Fruit fly (Drosophila melanogaster) whole organism, prepupa: Measurements from ENCODE around the gene Top3beta.
A peak's percentile ranks its signal among the peaks of the same experiment; 100 is the strongest.

Experiments used
- Blimp-1 ChIP-seq: fragments of 200-800 bp; sonication (Bioruptor generic); optimal IDR thresholded peaks from 3 replicates; lab custom pipeline; 2017; ENCODE audit warnings: missing biosample characterization, missing genetic modification characterization, mild to moderate bottlenecking, moderate library complexity, missing genetic modification reagents
- CG10669 ChIP-seq: fragments of 200-800 bp; sonication (Bioruptor generic); optimal IDR thresholded peaks from 3 replicates; lab custom pipeline; 2018; ENCODE audit warnings: missing biosample characterization, mild to moderate bottlenecking, missing genetic modification characterization, moderate library complexity
- CG11294 ChIP-seq: fragments of 200-800 bp; sonication (Bioruptor generic); IDR thresholded peaks from 2 replicates; pipeline ENCODE4 v1.3.6; 2022; ENCODE audit warnings: missing biosample characterization, missing genetic modification characterization
- CG11762 ChIP-seq: fragments of 200-800 bp; sonication (Bioruptor generic); optimal IDR thresholded peaks from 3 replicates; lab custom pipeline; 2016; ENCODE audit warnings: missing biosample characterization, missing genetic modification characterization; ENCODE audit not compliant: insufficient read depth
- CG11902 ChIP-seq: fragments of 200-800 bp; sonication (Bioruptor generic); optimal IDR thresholded peaks from 3 replicates; lab custom pipeline; 2016; ENCODE audit warnings: missing biosample characterization, missing genetic modification characterization
- CG15336 ChIP-seq: fragments of 200-800 bp; sonication (Bioruptor generic); IDR thresholded peaks from 2 replicates; pipeline ENCODE4 v1.3.6; 2022; ENCODE audit warnings: missing biosample characterization, missing genetic modification characterization
- CG1621 ChIP-seq: fragments of 200-800 bp; sonication (Bioruptor generic); optimal IDR thresholded peaks from 3 replicates; lab custom pipeline; 2018; ENCODE audit warnings: missing biosample characterization, mild to moderate bottlenecking, missing genetic modification characterization
- CG3032 ChIP-seq: fragments of 200-800 bp; optimal IDR thresholded peaks from 2 replicates; lab custom pipeline; 2019; ENCODE audit warnings: missing biosample characterization, mild to moderate bottlenecking, missing genetic modification characterization, moderate library complexity
- CG31627 ChIP-seq: fragments of 200-800 bp; sonication (Bioruptor generic); optimal IDR thresholded peaks from 3 replicates; lab custom pipeline; 2016; ENCODE audit warnings: missing biosample characterization, missing genetic modification characterization
- CG32006 ChIP-seq: fragments of 200-800 bp; sonication (Bioruptor generic); optimal IDR thresholded peaks from 3 replicates; lab custom pipeline; 2017; ENCODE audit warnings: missing biosample characterization, mild to moderate bottlenecking, missing genetic modification characterization
- CG34406 ChIP-seq: fragments of 200-800 bp; sonication (Bioruptor generic); optimal IDR thresholded peaks from 3 replicates; lab custom pipeline; 2016; ENCODE audit warnings: missing biosample characterization, missing genetic modification characterization
- CG3919 ChIP-seq: fragments of 200-800 bp; sonication (Bioruptor generic); optimal IDR thresholded peaks from 3 replicates; lab custom pipeline; 2016; ENCODE audit warnings: missing biosample characterization, missing genetic modification characterization
- CG4318 ChIP-seq: fragments of 200-800 bp; sonication (Bioruptor generic); optimal IDR thresholded peaks from 3 replicates; lab custom pipeline; 2017; ENCODE audit warnings: missing biosample characterization, mild to moderate bottlenecking, missing genetic modification characterization
- CG6163 ChIP-seq: fragments of 200-800 bp; sonication (Bioruptor generic); IDR thresholded peaks from 3 replicates; pipeline ENCODE4 v1.3.6; 2022; ENCODE audit warnings: missing biosample characterization, missing genetic modification characterization
- CG6276 ChIP-seq: fragments of 200-800 bp; sonication (Bioruptor generic); optimal IDR thresholded peaks from 2 replicates; lab custom pipeline; 2017; ENCODE audit warnings: missing biosample characterization, mild to moderate bottlenecking, missing genetic modification characterization
- CG6792 ChIP-seq: fragments of 200-800 bp; sonication (Bioruptor generic); optimal IDR thresholded peaks from 3 replicates; lab custom pipeline; 2016; ENCODE audit warnings: missing biosample characterization, missing genetic modification characterization
- CG7368 ChIP-seq: fragments of 200-800 bp; sonication (Bioruptor generic); optimal IDR thresholded peaks from 3 replicates; lab custom pipeline; 2016; ENCODE audit warnings: missing biosample characterization, missing genetic modification characterization
- CG8119 ChIP-seq: fragments of 200-800 bp; sonication (Bioruptor generic); IDR thresholded peaks from 3 replicates; pipeline ENCODE4 v1.3.6; 2022; ENCODE audit warnings: missing biosample characterization, missing genetic modification characterization
- CG8319 ChIP-seq: fragments of 200-800 bp; sonication (Bioruptor generic); optimal IDR thresholded peaks from 3 replicates; lab custom pipeline; 2016; ENCODE audit warnings: missing biosample characterization, missing genetic modification characterization
- CG8632 ChIP-seq: fragments of 200-800 bp; sonication (Bioruptor generic); optimal IDR thresholded peaks from 3 replicates; lab custom pipeline; 2016; ENCODE audit warnings: missing biosample characterization, missing genetic modification characterization
- CG9139 ChIP-seq: fragments of 200-800 bp; sonication (Bioruptor generic); optimal IDR thresholded peaks from 3 replicates; lab custom pipeline; 2017; ENCODE audit warnings: missing biosample characterization, mild to moderate bottlenecking, missing genetic modification characterization
- Eip75B ChIP-seq: fragments of 200-800 bp; sonication (Bioruptor generic); optimal IDR thresholded peaks from 3 replicates; lab custom pipeline; 2016; ENCODE audit warnings: missing biosample characterization, missing genetic modification characterization
- Eip78C ChIP-seq: fragments of 200-800 bp; sonication (Bioruptor generic); peaks from one replicate; lab custom pipeline; 2016; ENCODE audit warnings: missing biosample characterization, missing genetic modification characterization
- Eip93F ChIP-seq: fragments of 200-800 bp; sonication (Bioruptor generic); optimal IDR thresholded peaks from 2 replicates; lab custom pipeline; 2016; ENCODE audit warnings: missing biosample characterization, mild to moderate bottlenecking, missing genetic modification characterization
- Ets21C ChIP-seq: fragments of 200-800 bp; sonication (Bioruptor generic); optimal IDR thresholded peaks from 3 replicates; lab custom pipeline; 2016; ENCODE audit warnings: missing biosample characterization, missing genetic modification characterization
- Ets96B ChIP-seq: fragments of 200-800 bp; optimal IDR thresholded peaks from 2 replicates; lab custom pipeline; 2019; ENCODE audit warnings: missing biosample characterization, mild to moderate bottlenecking, missing genetic modification characterization, moderate library complexity
- Gug ChIP-seq: fragments of 200-800 bp; sonication (Bioruptor generic); IDR thresholded peaks from 2 replicates; pipeline ENCODE4 v1.3.6; 2022; ENCODE audit warnings: missing biosample characterization, missing genetic modification characterization
- Hr38 ChIP-seq: sonication (Bioruptor generic); optimal IDR thresholded peaks from 2 replicates; lab custom pipeline; 2016; ENCODE audit warnings: missing biosample characterization, missing genetic modification characterization
- Hr39 ChIP-seq: fragments of 200-800 bp; sonication (Bioruptor generic); optimal IDR thresholded peaks from 2 replicates; lab custom pipeline; 2016; ENCODE audit warnings: missing biosample characterization, missing genetic modification characterization
- Hr4 ChIP-seq: fragments of 200-800 bp; sonication (Bioruptor generic); optimal IDR thresholded peaks from 3 replicates; lab custom pipeline; 2016; ENCODE audit warnings: missing biosample characterization, missing genetic modification characterization
- Lpt ChIP-seq: fragments of 200-800 bp; sonication (Bioruptor generic); optimal IDR thresholded peaks from 3 replicates; lab custom pipeline; 2016; ENCODE audit warnings: missing biosample characterization, missing genetic modification characterization
- Met ChIP-seq: fragments of 200-800 bp; sonication (Bioruptor generic); optimal IDR thresholded peaks from 3 replicates; lab custom pipeline; 2016; ENCODE audit warnings: missing biosample characterization, missing genetic modification characterization
- OdsH ChIP-seq: fragments of 200-800 bp; sonication (Bioruptor generic); optimal IDR thresholded peaks from 3 replicates; lab custom pipeline; 2016; ENCODE audit warnings: missing biosample characterization, missing genetic modification characterization
- Sox14 ChIP-seq: fragments of 200-800 bp; sonication (Bioruptor generic); optimal IDR thresholded peaks from 3 replicates; lab custom pipeline; 2016; ENCODE audit warnings: missing biosample characterization, missing genetic modification characterization
- Sox15 ChIP-seq: fragments of 200-800 bp; sonication (Bioruptor generic); optimal IDR thresholded peaks from 3 replicates; lab custom pipeline; 2016; ENCODE audit warnings: missing biosample characterization, missing genetic modification characterization
- achi ChIP-seq: fragments of 200-800 bp; sonication (Bioruptor generic); optimal IDR thresholded peaks from 3 replicates; lab custom pipeline; 2016; ENCODE audit warnings: missing biosample characterization, missing genetic modification characterization
- acj6 ChIP-seq: fragments of 200-800 bp; sonication (Bioruptor generic); optimal IDR thresholded peaks from 3 replicates; lab custom pipeline; 2016; ENCODE audit warnings: missing biosample characterization, missing genetic modification characterization
- dac ChIP-seq: fragments of 200-800 bp; sonication (Bioruptor generic); optimal IDR thresholded peaks from 2 replicates; lab custom pipeline; 2017; ENCODE audit warnings: missing biosample characterization, mild to moderate bottlenecking, missing genetic modification characterization
- dsx ChIP-seq: fragments of 200-800 bp; optimal IDR thresholded peaks from 3 replicates; lab custom pipeline; 2019; ENCODE audit warnings: missing biosample characterization, mild to moderate bottlenecking, missing genetic modification characterization, moderate library complexity; ENCODE audit not compliant: poor library complexity, severe bottlenecking
- eg ChIP-seq: fragments of 200-800 bp; sonication (Bioruptor generic); IDR thresholded peaks from 3 replicates; pipeline ENCODE4 v1.3.6; 2022; ENCODE audit warnings: missing biosample characterization, missing genetic modification characterization
- esn ChIP-seq: fragments of 200-800 bp; sonication (Bioruptor generic); optimal IDR thresholded peaks from 2 replicates; lab custom pipeline; 2016; ENCODE audit warnings: missing biosample characterization, mild to moderate bottlenecking, missing genetic modification characterization, moderate library complexity
- fd59A ChIP-seq: fragments of 200-800 bp; sonication (Bioruptor generic); optimal IDR thresholded peaks from 2 replicates; lab custom pipeline; 2017; ENCODE audit warnings: missing biosample characterization, mild to moderate bottlenecking, missing genetic modification characterization, missing genetic modification reagents
- fd85E ChIP-seq: fragments of 200-800 bp; sonication (Bioruptor generic); optimal IDR thresholded peaks from 3 replicates; lab custom pipeline; 2016; ENCODE audit warnings: missing biosample characterization, missing genetic modification characterization
- fkh ChIP-seq: fragments of 200-800 bp; sonication (Bioruptor generic); optimal IDR thresholded peaks from 3 replicates; lab custom pipeline; 2017; ENCODE audit warnings: missing biosample characterization, mild to moderate bottlenecking, missing genetic modification characterization, moderate library complexity
- lz ChIP-seq: fragments of 200-800 bp; sonication (Bioruptor generic); optimal IDR thresholded peaks from 3 replicates; lab custom pipeline; 2016; ENCODE audit warnings: missing biosample characterization, missing genetic modification characterization
- net ChIP-seq: fragments of 200-800 bp; sonication (Bioruptor generic); optimal IDR thresholded peaks from 3 replicates; lab custom pipeline; 2016; ENCODE audit warnings: missing biosample characterization, missing genetic modification characterization
- salr ChIP-seq, 2 experiments: fragments of 200-800 bp; sonication (Bioruptor generic); optimal IDR thresholded peaks; 3 replicates each; lab custom pipeline; 2016 to 2018; ENCODE audit warnings: missing biosample characterization in 2 of 2, missing genetic modification characterization in 2 of 2, mild to moderate bottlenecking in 1 of 2
- spab ChIP-seq: fragments of 200-800 bp; sonication (Bioruptor generic); optimal IDR thresholded peaks from 2 replicates; lab custom pipeline; 2017; ENCODE audit warnings: missing biosample characterization, mild to moderate bottlenecking, missing genetic modification characterization, missing genetic modification reagents
- ss ChIP-seq, 2 experiments: fragments of 200-800 bp; sonication (Bioruptor generic); optimal IDR thresholded peaks; 2 replicates in 1 of 2; 3 replicates in 1 of 2; lab custom pipeline; 2017 to 2018; ENCODE audit warnings: mild to moderate bottlenecking in 2 of 2, missing biosample characterization in 2 of 2, missing genetic modification characterization in 2 of 2, moderate library complexity in 1 of 2
- svp ChIP-seq: fragments of 200-800 bp; sonication (Bioruptor generic); peaks from one replicate; lab custom pipeline; 2016; ENCODE audit warnings: missing biosample characterization, missing genetic modification characterization
- topi ChIP-seq: fragments of 200-800 bp; sonication (Bioruptor generic); optimal IDR thresholded peaks from 3 replicates; lab custom pipeline; 2016; ENCODE audit warnings: missing biosample characterization, missing genetic modification characterization
- vri ChIP-seq: fragments of 200-800 bp; sonication (Bioruptor generic); optimal IDR thresholded peaks from 3 replicates; lab custom pipeline; 2016; ENCODE audit warnings: missing biosample characterization, mild to moderate bottlenecking, missing genetic modification characterization

Gene Top3beta

DNA sequence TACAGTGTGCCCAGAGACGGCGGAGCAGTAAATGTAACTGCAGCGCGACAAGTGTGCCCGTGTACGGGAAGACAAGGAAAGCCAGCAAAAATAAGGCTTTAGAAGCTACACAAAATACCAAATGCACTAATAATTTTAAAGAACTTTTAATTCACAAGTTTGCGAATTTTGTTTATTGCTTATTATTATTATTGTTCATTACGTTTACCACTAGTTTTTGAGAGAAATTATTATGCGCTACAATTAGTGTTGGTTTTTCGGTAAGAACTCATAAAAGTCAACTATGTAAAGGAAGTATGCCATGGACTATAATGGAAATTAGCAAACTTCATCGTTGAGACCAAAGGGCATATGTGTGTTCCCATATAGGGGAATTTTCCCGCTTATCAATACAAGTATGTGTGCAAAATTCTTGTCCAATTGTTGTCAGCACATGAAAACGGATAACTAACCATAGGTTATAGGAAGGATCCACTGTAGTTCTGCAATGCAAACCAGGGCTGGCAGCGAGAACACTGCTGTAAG is 20.5 kb downstream of the Top3beta start, which contains the start of gene schlank:
Gene schlank, minus strand, starts transcription at position 42 of the 525 bp plus-strand sequence.
- peak; percentile 48 for TF ChIP-seq Ets21C (GFP tag; lab: Kevin White, UChicago)
- peak; percentile 44 for TF ChIP-seq CG8319 (GFP tag; lab: Kevin White, UChicago)
- TF ChIP-seq CG31627: peak; percentile 74
- TF ChIP-seq Ets96B: peak; percentile 38
- peak; percentile 61 for TF ChIP-seq esn
- TF ChIP-seq CG3032: peak; percentile 62
- TF ChIP-seq svp (GFP tag; lab: Kevin White, UChicago): peak; percentile 71
- no peak for TF ChIP-seq CG9139 (GFP tag; lab: Kevin White, UChicago)
- peak; percentile 65 for TF ChIP-seq Hr4 (GFP tag; lab: Kevin White, UChicago)
- TF ChIP-seq CG11294: peak; percentile 29; the same call in 1 of the 2 replicates
- peak in 1 of 2 experiments; percentile 10 for TF ChIP-seq salr (GFP tag; optimal IDR thresholded peaks at IDR 0.05; lab: Kevin White, UChicago)
- TF ChIP-seq fd59A (GFP tag; lab: Kevin White, UChicago): peak; percentile 12
- TF ChIP-seq dsx (GFP tag; lab: Kevin White, UChicago): peak; percentile 51
- TF ChIP-seq eg (GFP tag; lab: Robert Waterston, UW): peak; percentile 81
- TF ChIP-seq Sox14 (GFP tag; lab: Kevin White, UChicago): peak; percentile 42
- TF ChIP-seq achi (GFP tag; lab: Kevin White, UChicago): no peak
- peak; percentile 68 for TF ChIP-seq CG6163 (GFP tag; lab: Robert Waterston, UW)
- no peak for TF ChIP-seq CG4318 (GFP tag; lab: Kevin White, UChicago)
- no peak for TF ChIP-seq OdsH
- no peak for TF ChIP-seq Eip93F (GFP tag; lab: Kevin White, UChicago)
- TF ChIP-seq CG11902 (GFP tag; lab: Kevin White, UChicago): peak; percentile 49
- TF ChIP-seq fd85E (GFP tag; lab: Kevin White, UChicago): no peak
- TF ChIP-seq Hr39 (GFP tag; lab: Kevin White, UChicago): peak; percentile 70
- no peak for TF ChIP-seq CG6276 (GFP tag; lab: Kevin White, UChicago)
- TF ChIP-seq CG7368: peak; percentile 20
- TF ChIP-seq CG1621 (tag; lab: Kevin White, UChicago): no peak
- TF ChIP-seq Gug (GFP tag; lab: Robert Waterston, UW): peak; percentile 42; the same call in 1 of the 2 replicates
- TF ChIP-seq fkh (GFP tag; lab: Kevin White, UChicago): no peak
- TF ChIP-seq acj6 (GFP tag; lab: Kevin White, UChicago): no peak
- TF ChIP-seq Blimp-1 (GFP tag; lab: Kevin White, UChicago): peak; percentile 5
- TF ChIP-seq Hr38 (GFP tag; lab: Kevin White, UChicago): no peak
- TF ChIP-seq Met (GFP tag; lab: Kevin White, UChicago): peak; percentile 54
- no peak for TF ChIP-seq CG32006 (GFP tag; lab: Kevin White, UChicago)
- TF ChIP-seq CG15336 (GFP tag; lab: Robert Waterston, UW): peak; percentile 62
- TF ChIP-seq ss (GFP tag; optimal IDR thresholded peaks at IDR 0.05; lab: Kevin White, UChicago): no peak
- TF ChIP-seq Eip78C (GFP tag; lab: Kevin White, UChicago): peak; percentile 85
- TF ChIP-seq Eip75B (GFP tag; lab: Kevin White, UChicago): peak; percentile 63
- peak; percentile 10 for TF ChIP-seq dac (GFP tag; lab: Kevin White, UChicago)
- no peak for TF ChIP-seq CG8632 (GFP tag; lab: Kevin White, UChicago)
- no peak for TF ChIP-seq CG10669 (GFP tag; lab: Kevin White, UChicago)
- peak; percentile 15 for TF ChIP-seq CG34406 (GFP tag; lab: Kevin White, UChicago)
- TF ChIP-seq CG11762 (GFP tag; lab: Kevin White, UChicago): peak; percentile 16
- peak; percentile 41 for TF ChIP-seq CG3919
- TF ChIP-seq net (GFP tag; lab: Kevin White, UChicago): peak; percentile 19
- peak; percentile 32 for TF ChIP-seq vri (GFP tag; lab: Kevin White, UChicago)
- peak; percentile 59 for TF ChIP-seq CG8119 (GFP tag; lab: Robert Waterston, UW)
- TF ChIP-seq CG6792 (GFP tag; lab: Kevin White, UChicago): peak; percentile 28
- peak; percentile 43 for TF ChIP-seq topi (GFP tag; lab: Kevin White, UChicago)
- TF ChIP-seq spab (GFP tag; lab: Kevin White, UChicago): no peak
- TF ChIP-seq lz (GFP tag; lab: Kevin White, UChicago): peak; percentile 59
- no peak for TF ChIP-seq Lpt (GFP tag; lab: Kevin White, UChicago)
- TF ChIP-seq Sox15 (GFP tag; lab: Kevin White, UChicago): peak; percentile 52
